Worm (Caenorhabditis elegans): ENCODE results near the gene ubc-18.

DNA sequence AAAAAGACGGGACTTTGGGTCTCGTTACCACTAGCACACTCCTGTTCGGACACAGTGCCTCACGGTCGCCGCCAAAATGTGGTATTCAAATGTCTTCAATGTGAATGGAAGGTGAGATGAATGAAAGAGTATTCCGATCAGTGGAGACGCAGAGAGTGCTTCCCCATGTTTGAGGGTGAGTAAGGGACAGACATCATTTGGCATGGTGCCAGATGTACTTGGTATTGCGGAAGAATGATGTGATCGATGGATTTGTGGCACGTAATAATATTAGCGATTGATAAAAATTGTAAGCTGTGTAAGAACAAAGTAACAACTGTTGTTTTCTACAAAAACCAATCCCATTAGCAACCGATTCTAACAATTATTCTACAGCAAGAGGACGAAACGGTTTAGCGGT, 36.3 kb downstream of the ubc-18 start:
- TF ChIP-seq unc-62 (GFP tag; optimal IDR thresholded peaks at IDR 0.05) (no peak), ceh-82 (tag; optimal IDR thresholded peaks at IDR 0.05) (no peak), nhr-12 (tag; optimal IDR thresholded peaks at IDR 0.05) (no peak), nhr-25 (tag; optimal IDR thresholded peaks at IDR 0.05) (peak; percentile 46), skn-1 (tag; optimal IDR thresholded peaks at IDR 0.05) (no peak), ama-1 (optimal IDR thresholded peaks at IDR 0.05) (no peak), snpc-4 (tag; optimal IDR thresholded peaks at IDR 0.05) (no peak), nhr-67 (tag; optimal IDR thresholded peaks at IDR 0.05) (no peak), ceh-9 (tag; optimal IDR thresholded peaks at IDR 0.05) (no peak)

Measured in whole organism, L3 larva.